Fruit fly (Drosophila melanogaster) whole organism, embryonic: ENCODE data around the gene CG4537.

Source experiments
- Adf1 ChIP-seq: fragments of 200-800 bp; sonication (Bioruptor generic); IDR thresholded peaks from 2 replicates; pipeline ENCODE4 v1.3.6; 2022; ENCODE audit warnings: missing biosample characterization, missing genetic modification characterization
- Antp ChIP-seq: fragments of 200-800 bp; sonication (Bioruptor generic); optimal IDR thresholded peaks from 3 replicates; lab custom pipeline; 2016; ENCODE audit warnings: missing biosample characterization, missing genetic modification characterization
- Asciz ChIP-seq: fragments of 200-800 bp; sonication (Bioruptor generic); optimal IDR thresholded peaks from 2 replicates; lab custom pipeline; 2017; ENCODE audit warnings: missing biosample characterization, mild to moderate bottlenecking, missing genetic modification characterization, missing genetic modification reagents
- Awh ChIP-seq: fragments of 200-800 bp; sonication (Bioruptor generic); IDR thresholded peaks from 2 replicates; pipeline ENCODE4, ENCODE4 v1.3.6; 2022; ENCODE audit warnings: missing biosample characterization, missing genetic modification characterization
- C15 ChIP-seq: fragments of 200-800 bp; sonication (Bioruptor generic); IDR thresholded peaks from 3 replicates; pipeline ENCODE4 v1.3.6; 2022; ENCODE audit warnings: missing biosample characterization, missing genetic modification characterization
- CG10565 ChIP-seq: fragments of 200-800 bp; sonication (Bioruptor generic); optimal IDR thresholded peaks from 3 replicates; lab custom pipeline; 2016; ENCODE audit warnings: missing biosample characterization, mild to moderate bottlenecking, missing genetic modification characterization
- CG12659 ChIP-seq: fragments of 200-800 bp; sonication (Bioruptor generic); optimal IDR thresholded peaks from 3 replicates; lab custom pipeline; 2017; ENCODE audit warnings: mild to moderate bottlenecking, missing biosample characterization, missing genetic modification reagents, missing genetic modification characterization
- CG12769 ChIP-seq: fragments of 200-800 bp; sonication (Bioruptor generic); optimal IDR thresholded peaks from 2 replicates; lab custom pipeline; 2019; ENCODE audit warnings: missing biosample characterization, mild to moderate bottlenecking, missing genetic modification characterization, moderate library complexity
- CG12942 ChIP-seq: fragments of 200-800 bp; sonication (Bioruptor generic); optimal IDR thresholded peaks from 3 replicates; lab custom pipeline; 2016; ENCODE audit warnings: missing biosample characterization, missing genetic modification characterization
- CG14710 ChIP-seq: fragments of 200-800 bp; sonication (Bioruptor generic); optimal IDR thresholded peaks from 3 replicates; lab custom pipeline; 2019; ENCODE audit warnings: missing biosample characterization, mild to moderate bottlenecking, missing genetic modification characterization, moderate library complexity
- CG14965 ChIP-seq: fragments of 200-800 bp; sonication (Bioruptor generic); optimal IDR thresholded peaks from 2 replicates; lab custom pipeline; 2016; ENCODE audit warnings: missing biosample characterization, missing genetic modification characterization, borderline replicate concordance
- CG15696 ChIP-seq: fragments of 200-800 bp; sonication (Bioruptor generic); optimal IDR thresholded peaks from 2 replicates; lab custom pipeline; 2019; ENCODE audit warnings: missing biosample characterization, mild to moderate bottlenecking, missing genetic modification characterization, moderate library complexity
- CG16863 ChIP-seq: fragments of 200-800 bp; sonication (Bioruptor generic); optimal IDR thresholded peaks from 3 replicates; lab custom pipeline; 2016; ENCODE audit warnings: missing biosample characterization, missing genetic modification characterization
- CG17359 ChIP-seq: fragments of 200-800 bp; sonication (Bioruptor generic); optimal IDR thresholded peaks from 3 replicates; lab custom pipeline; 2018; ENCODE audit warnings: missing biosample characterization, mild to moderate bottlenecking, missing genetic modification characterization, moderate library complexity
- CG17385 ChIP-seq: fragments of 200-800 bp; sonication (Bioruptor generic); optimal IDR thresholded peaks from 3 replicates; lab custom pipeline; 2018; ENCODE audit warnings: missing biosample characterization, mild to moderate bottlenecking, missing genetic modification characterization
- CG17802 ChIP-seq: fragments of 200-800 bp; sonication (Bioruptor generic); optimal IDR thresholded peaks from 2 replicates; lab custom pipeline; 2018; ENCODE audit warnings: missing biosample characterization, mild to moderate bottlenecking, missing genetic modification characterization, moderate library complexity
- CG17829 ChIP-seq: fragments of 200-800 bp; optimal IDR thresholded peaks from 2 replicates; lab custom pipeline; 2019; ENCODE audit warnings: missing biosample characterization, mild to moderate bottlenecking, missing genetic modification characterization, moderate library complexity
- CG2199 ChIP-seq: fragments of 200-800 bp; sonication (Bioruptor generic); IDR thresholded peaks from 3 replicates; pipeline ENCODE4 v1.3.6; 2022; ENCODE audit warnings: missing biosample characterization, missing genetic modification characterization
- CG32767 ChIP-seq: fragments of 200-800 bp; sonication (Bioruptor generic); IDR thresholded peaks from 2 replicates; pipeline ENCODE4 v1.3.6; 2022; ENCODE audit warnings: missing biosample characterization, missing genetic modification characterization
- CG34422 ChIP-seq: fragments of 200-800 bp; sonication (Bioruptor generic); IDR thresholded peaks from 3 replicates; pipeline ENCODE4 v1.3.6; 2022; ENCODE audit warnings: missing biosample characterization, missing genetic modification characterization
- CG43689 ChIP-seq: fragments of 200-800 bp; sonication (Bioruptor generic); IDR thresholded peaks from 2 replicates; pipeline ENCODE4 v1.3.6; 2022; ENCODE audit warnings: missing biosample characterization, missing genetic modification characterization
- CG4854 ChIP-seq: fragments of 200-800 bp; sonication (Bioruptor generic); optimal IDR thresholded peaks from 2 replicates; lab custom pipeline; 2016; ENCODE audit warnings: missing biosample characterization, missing genetic modification characterization, inconsistent platforms
- CG6254 ChIP-seq: fragments of 200-800 bp; sonication (Bioruptor generic); optimal IDR thresholded peaks from 3 replicates; lab custom pipeline; 2017; ENCODE audit warnings: mild to moderate bottlenecking, missing biosample characterization, missing genetic modification reagents, missing genetic modification characterization
- CG7556 ChIP-seq: fragments of 200-800 bp; sonication (Bioruptor generic); optimal IDR thresholded peaks from 2 replicates; lab custom pipeline; 2017; ENCODE audit warnings: missing biosample characterization, mild to moderate bottlenecking, missing genetic modification characterization
- CG9817 ChIP-seq: fragments of 200-800 bp; sonication (Bioruptor generic); optimal IDR thresholded peaks from 2 replicates; lab custom pipeline; 2018; ENCODE audit warnings: missing biosample characterization, mild to moderate bottlenecking, missing genetic modification characterization, moderate library complexity
- E2f1 ChIP-seq: fragments of 200-800 bp; sonication (Bioruptor generic); IDR thresholded peaks from 2 replicates; pipeline ENCODE4 v1.3.6; 2022; ENCODE audit warnings: missing biosample characterization, missing genetic modification characterization
- H15 ChIP-seq: fragments of 200-800 bp; sonication (Bioruptor generic); IDR thresholded peaks from 3 replicates; pipeline ENCODE4 v1.3.6; 2022; ENCODE audit warnings: missing biosample characterization, missing genetic modification characterization
- Lim3 ChIP-seq: fragments of 200-800 bp; sonication (Bioruptor generic); IDR thresholded peaks from 2 replicates; pipeline ENCODE4 v1.3.6; 2022; ENCODE audit warnings: missing biosample characterization, missing genetic modification characterization
- Lpt ChIP-seq: fragments of >200 bp; optimal IDR thresholded peaks from 2 replicates; lab custom pipeline; 2018; ENCODE audit warnings: missing biosample characterization, missing genetic modification characterization
- Max ChIP-seq: fragments of 200-800 bp; sonication (Bioruptor generic); optimal IDR thresholded peaks from 2 replicates; lab custom pipeline; 2016; ENCODE audit warnings: missing biosample characterization, mild to moderate bottlenecking, missing genetic modification characterization
- NfI ChIP-seq: fragments of 200-800 bp; sonication (Bioruptor generic); optimal IDR thresholded peaks from 3 replicates; lab custom pipeline; 2018; ENCODE audit warnings: missing biosample characterization, mild to moderate bottlenecking, missing genetic modification characterization, moderate library complexity
- Sry-β ChIP-seq: fragments of 200-800 bp; sonication (Bioruptor generic); optimal IDR thresholded peaks from 2 replicates; lab custom pipeline; 2018; ENCODE audit warnings: missing biosample characterization, mild to moderate bottlenecking, missing genetic modification characterization, moderate library complexity
- Sry-δ ChIP-seq: fragments of 200-800 bp; sonication (Bioruptor generic); optimal IDR thresholded peaks from 2 replicates; lab custom pipeline; 2016; ENCODE audit warnings: missing biosample characterization, missing genetic modification characterization
- Vsx1 ChIP-seq: fragments of 200-800 bp; sonication (Bioruptor generic); optimal IDR thresholded peaks from 2 replicates; lab custom pipeline; 2017; ENCODE audit warnings: missing biosample characterization, mild to moderate bottlenecking, missing genetic modification characterization, missing genetic modification reagents
- YL-1 ChIP-seq: fragments of 200-800 bp; sonication (Bioruptor generic); optimal IDR thresholded peaks from 3 replicates; lab custom pipeline; 2017; ENCODE audit warnings: missing biosample characterization, mild to moderate bottlenecking, missing genetic modification characterization
- chinmo ChIP-seq: fragments of 200-800 bp; sonication (Bioruptor generic); IDR thresholded peaks from 4 replicates; pipeline ENCODE4 v1.3.6; 2022; ENCODE audit warnings: missing biosample characterization, missing genetic modification characterization; ENCODE audit not compliant: partially characterized antibody
- ci ChIP-seq: fragments of 200-800 bp; sonication (Bioruptor generic); IDR thresholded peaks from 3 replicates; pipeline ENCODE4 v1.3.6; 2022; ENCODE audit warnings: missing biosample characterization, missing genetic modification characterization
- cwo ChIP-seq: fragments of 200-800 bp; sonication (Bioruptor generic); optimal IDR thresholded peaks from 3 replicates; lab custom pipeline; 2017; ENCODE audit warnings: missing biosample characterization, missing genetic modification characterization, mild to moderate bottlenecking, moderate library complexity, missing genetic modification reagents
- h ChIP-seq: fragments of >200 bp; optimal IDR thresholded peaks from 2 replicates; lab custom pipeline; 2017
- hbn ChIP-seq: fragments of 200-800 bp; sonication (Bioruptor generic); IDR thresholded peaks from 2 replicates; pipeline ENCODE4 v1.3.6; 2022; ENCODE audit warnings: missing biosample characterization, missing genetic modification characterization; ENCODE audit not compliant: partially characterized antibody
- kah ChIP-seq: fragments of 200-800 bp; sonication (Bioruptor generic); optimal IDR thresholded peaks from 2 replicates; lab custom pipeline; 2018; ENCODE audit warnings: missing biosample characterization, mild to moderate bottlenecking, missing genetic modification characterization
- prd ChIP-seq, 3 experiments: fragments of >200 bp in 2 of 3; fragments of 200-800 bp in 1 of 3; sonication (Bioruptor generic) in 1 of 3; optimal IDR thresholded peaks in 2 of 3; IDR thresholded peaks in 1 of 3; 2 replicates in 2 of 3; 3 replicates in 1 of 3; pipeline versions ENCODE4 v1.3.6 to Lab custom; 2017 to 2022; ENCODE audit warnings: missing biosample characterization in 1 of 3, missing genetic modification characterization in 1 of 3
- repo ChIP-seq: fragments of 200-800 bp; sonication (Bioruptor generic); optimal IDR thresholded peaks from 2 replicates; lab custom pipeline; 2016; ENCODE audit warnings: missing biosample characterization, missing genetic modification characterization
- sc ChIP-seq, 3 experiments: fragments of >200 bp in 2 of 3; fragments of 200-800 bp in 1 of 3; sonication (Bioruptor generic) in 1 of 3; optimal IDR thresholded peaks; 2 replicates in 2 of 3; 3 replicates in 1 of 3; lab custom pipeline; 2017; ENCODE audit warnings: mild to moderate bottlenecking in 1 of 3, missing biosample characterization in 1 of 3, missing genetic modification characterization in 1 of 3, missing genetic modification reagents in 1 of 3
- sens ChIP-seq: fragments of 200-800 bp; sonication (Bioruptor generic); peaks from one replicate; lab custom pipeline; 2016; ENCODE audit warnings: missing biosample characterization, missing genetic modification characterization
- sisA ChIP-seq: fragments of 200-800 bp; sonication (Bioruptor generic); IDR thresholded peaks from 2 replicates; pipeline ENCODE4 v1.3.6; 2022; ENCODE audit warnings: missing biosample characterization, missing genetic modification characterization
- ssp ChIP-seq: fragments of 200-800 bp; sonication (Bioruptor generic); IDR thresholded peaks from 2 replicates; pipeline ENCODE4 v1.3.6; 2022; ENCODE audit warnings: missing biosample characterization, missing genetic modification characterization
- tll ChIP-seq, 2 experiments: fragments of 200-800 bp in 1 of 2; fragments of >200 bp in 1 of 2; sonication (Bioruptor generic) in 1 of 2; optimal IDR thresholded peaks; 2 replicates each; lab custom pipeline; 2017 to 2019; ENCODE audit warnings: missing biosample characterization in 2 of 2, missing genetic modification characterization in 2 of 2, mild to moderate bottlenecking in 1 of 2, moderate library complexity in 1 of 2
- unpg ChIP-seq: fragments of 200-800 bp; sonication (Bioruptor generic); optimal IDR thresholded peaks from 3 replicates; lab custom pipeline; 2018; ENCODE audit warnings: missing biosample characterization, mild to moderate bottlenecking, missing genetic modification characterization, moderate library complexity

The CG4537 gene

dm6 chr2L:9894871-9895364 lies 4.2 kb downstream of the CG4537 start, which contains the start of gene Bka (continued):
- no peak for TF ChIP-seq CG17802 (tag; lab: Kevin White, UChicago)
- peak; percentile 89 for TF ChIP-seq CG12659 (GFP tag; lab: Kevin White, UChicago)
- no peak for TF ChIP-seq CG12942 (GFP tag; lab: Kevin White, UChicago)
- TF ChIP-seq Awh (GFP tag; lab: Robert Waterston, UW) = no peak
- peak; percentile 72 for TF ChIP-seq Vsx1 (GFP tag; lab: Kevin White, UChicago)
- TF ChIP-seq CG14710 = peak; percentile 91
- TF ChIP-seq ssp (GFP tag; lab: Robert Waterston, UW) = no peak
- peak; percentile 98 for TF ChIP-seq hbn (GFP tag; lab: Robert Waterston, UW)
- no peak for TF ChIP-seq CG32767 (GFP tag; lab: Robert Waterston, UW)
- TF ChIP-seq CG34422 (GFP tag; lab: Robert Waterston, UW) = peak; percentile 55; the same call in 1 of the 3 replicates
- peak; percentile 38 for TF ChIP-seq CG7556 (GFP tag; lab: Kevin White, UChicago)
- TF ChIP-seq C15 (GFP tag; lab: Robert Waterston, UW) = no peak
- no peak for TF ChIP-seq CG16863
- no peak for TF ChIP-seq CG10565
- no peak for TF ChIP-seq CG14965 (GFP tag; lab: Kevin White, UChicago)
- TF ChIP-seq YL-1 (GFP tag; lab: Kevin White, UChicago) = peak; percentile 96
- TF ChIP-seq sc (optimal IDR thresholded peaks at IDR 0.05; lab: Kevin White, UChicago) = no peak
- peak; percentile 43 for TF ChIP-seq sc (GFP tag; optimal IDR thresholded peaks at IDR 0.05; lab: Kevin White, UChicago)
- TF ChIP-seq CG43689 (GFP tag; lab: Robert Waterston, UW) = no peak
- TF ChIP-seq CG17385 (GFP tag; lab: Kevin White, UChicago) = peak; percentile 79
- peak; percentile 10; the same call in 1 of the 2 replicates for TF ChIP-seq Adf1 (GFP tag; lab: Robert Waterston, UW)
- no peak for TF ChIP-seq repo
- no peak for TF ChIP-seq Antp (GFP tag; lab: Kevin White, UChicago)
- peak; percentile 76 for TF ChIP-seq ci (GFP tag; lab: Robert Waterston, UW)
- peak; percentile 73 for TF ChIP-seq Max (GFP tag; lab: Kevin White, UChicago)
- TF ChIP-seq H15 (GFP tag; lab: Robert Waterston, UW) = no peak
- no peak for TF ChIP-seq prd (optimal IDR thresholded peaks at IDR 0.05; lab: Kevin White, UChicago)
- TF ChIP-seq prd (GFP tag; IDR thresholded peaks at IDR 0.05; lab: Robert Waterston, UW) = no peak

- TF ChIP-seq CG17359 (peak; percentile 31), unpg (GFP tag; lab: Kevin White, UChicago) (peak; percentile 51), tll (GFP tag; optimal IDR thresholded peaks at IDR 0.05; lab: Kevin White, UChicago) (no peak), kah (GFP tag; lab: Kevin White, UChicago) (no peak), sens (GFP tag; lab: Kevin White, UChicago) (peak; percentile 91), CG12769 (tag; lab: Kevin White, UChicago) (peak; percentile 65), sisA (GFP tag; lab: Robert Waterston, UW) (no peak), NfI (GFP tag; lab: Kevin White, UChicago) (peak; percentile 16), Sry-β (GFP tag; lab: Kevin White, UChicago) (peak; percentile 59), cwo (GFP tag; lab: Kevin White, UChicago) (no peak), h (lab: Kevin White, UChicago) (no peak), Lim3 (GFP tag; lab: Robert Waterston, UW) (no peak), Sry-δ (GFP tag; lab: Kevin White, UChicago) (peak; percentile 90), Asciz (GFP tag; lab: Kevin White, UChicago) (peak; percentile 11), CG2199 (no peak), Lpt (GFP tag; lab: Kevin White, UChicago) (no peak), CG17829 (tag; lab: Kevin White, UChicago) (no peak), CG9817 (tag; lab: Kevin White, UChicago) (peak; percentile 23), CG6254 (GFP tag; lab: Kevin White, UChicago) (no peak), chinmo (GFP tag; lab: Robert Waterston, UW) (peak; percentile 98), CG4854 (GFP tag; lab: Kevin White, UChicago) (peak; percentile 6), CG15696 (no peak), E2f1 (no peak), Antp (GFP tag; lab: Kevin White, UChicago) (no peak)
These were observed 6.6 kb downstream of the CG4537 start, which contains the start of gene RpS2 for dm6 chr2L:9897296-9897695. RpS2 (minus strand) TSS chr2L:9897552.
